Worm (Caenorhabditis elegans): Measurements from ENCODE around the gene F45D3.3.
A peak's percentile ranks its signal among the peaks of the same experiment; 100 is the strongest.

Gene F45D3.3

ce11 chrV:12553286-12553725 lies 3.1 kb upstream of the F45D3.3 start:
- TF ChIP-seq hlh-30 (tag; optimal IDR thresholded peaks at IDR 0.05; ENCODE audit: insufficient read depth) (peak; percentile 79), hlh-11 (tag; optimal IDR thresholded peaks at IDR 0.05) (peak; percentile 91), cey-2 (tag; optimal IDR thresholded peaks at IDR 0.05; ENCODE audit: borderline replicate concordance, insufficient read depth) (peak; percentile 15), unc-62 (GFP tag; optimal IDR thresholded peaks at IDR 0.05 in 1 of 2) (peak in 1 of 2 experiments; percentile 93), unc-62 (tag; optimal IDR thresholded peaks at IDR 0.05) (no peak), lin-15B (tag; optimal IDR thresholded peaks at IDR 0.05) (no peak), nhr-28 (tag; optimal IDR thresholded peaks at IDR 0.05) (peak; percentile 76), mdl-1 (tag; optimal IDR thresholded peaks at IDR 0.05) (peak; percentile 34 to 82), php-3 (GFP tag; IDR thresholded peaks at IDR 0.05) (no peak), dmd-8 (GFP tag; IDR thresholded peaks at IDR 0.05) (no peak), daf-16 (GFP tag; optimal IDR thresholded peaks at IDR 0.05) (no peak), daf-16 (tag; optimal IDR thresholded peaks at IDR 0.05) (no peak), ZK337.2 (GFP tag; IDR thresholded peaks at IDR 0.05) (no peak), fkh-10 (GFP tag; optimal IDR thresholded peaks at IDR 0.05) (no peak), tra-1 (GFP tag; IDR thresholded peaks at IDR 0.05) (0 out of 2 replicates have a peak, but pooled peaks have one; percentile 19), lin-29 (GFP tag; IDR thresholded peaks at IDR 0.05) (0 out of 2 replicates have a peak, but pooled peaks have one; percentile 17), ceh-20 (GFP tag; IDR thresholded peaks at IDR 0.05) (peak; percentile 24; the same call in 1 of the 2 replicates), Y5F2A.4 (GFP tag; optimal IDR thresholded peaks at IDR 0.05) (no peak), dmd-6 (GFP tag; IDR thresholded peaks at IDR 0.05) (peak; percentile 56), hif-1 (tag; optimal IDR thresholded peaks at IDR 0.05) (no peak), aha-1 (tag) (peak; percentile 83), lsy-2 (tag; optimal IDR thresholded peaks at IDR 0.05) (peak in 1 of 2 experiments; percentile 38), snpc-4 (tag; optimal IDR thresholded peaks at IDR 0.05) (no peak), ztf-7 (tag; optimal IDR thresholded peaks at IDR 0.05) (no peak), set-16 (GFP tag; IDR thresholded peaks at IDR 0.05) (0 out of 2 replicates have a peak, but pooled peaks have one; percentile 16), ctbp-1 (GFP tag; IDR thresholded peaks at IDR 0.05) (peak; percentile 32; the same call in 1 of the 2 replicates), madf-5 (GFP tag; IDR thresholded peaks at IDR 0.05) (no peak), ces-1 (GFP tag; optimal IDR thresholded peaks at IDR 0.05) (no peak), gei-8 (GFP tag; optimal IDR thresholded peaks at IDR 0.05) (peak; percentile 12), mep-1 (tag; optimal IDR thresholded peaks at IDR 0.05) (peak; percentile 19), ztf-11 (tag; optimal IDR thresholded peaks at IDR 0.05) (no peak), nhr-48 (tag; optimal IDR thresholded peaks at IDR 0.05) (peak; percentile 95), mxl-3 (GFP tag; optimal IDR thresholded peaks at IDR 0.05) (peak; percentile 41)

- peak; percentile 87 for TF ChIP-seq ama-1 (optimal IDR thresholded peaks at IDR 0.05)
- peak; percentile 55; the same call in 1 of the 2 replicates for TF ChIP-seq egl-43 (GFP tag; IDR thresholded peaks at IDR 0.05)
- peak; percentile 10; the same call in 1 of the 2 replicates for TF ChIP-seq T26A8.4 (GFP tag; IDR thresholded peaks at IDR 0.05)
- no peak for TF ChIP-seq egl-27 (tag; optimal IDR thresholded peaks at IDR 0.05)
- TF ChIP-seq Y48G9A.11 (GFP tag; IDR thresholded peaks at IDR 0.05), result 0 out of 2 replicates have a peak, but pooled peaks have one; percentile 12
- TF ChIP-seq F26F4.8 (GFP tag; conservative IDR thresholded peaks at IDR 0.05), result no peak
- TF ChIP-seq nhr-42 (GFP tag; IDR thresholded peaks at IDR 0.05), result no peak
- peak; percentile 98 for TF ChIP-seq aha-1 (tag)
- TF ChIP-seq mep-1 (tag; optimal IDR thresholded peaks at IDR 0.05), result peak; percentile 6
Observed at ce11 chrV:12552671-12553212, 2.6 kb upstream of the F45D3.3 start, which contains the start of gene F45D3.4. Gene F45D3.4 (minus strand): TSS chrV:12553191.

All from whole organism, L4 larva.